Fruit fly (Drosophila melanogaster) whole organism, pupa: Measurements from ENCODE around the gene HLH3B.

Experiments
- CG17806 ChIP-seq: fragments of 200-800 bp; sonication (Bioruptor generic); optimal IDR thresholded peaks from 2 replicates; lab custom pipeline; 2018; ENCODE audit warnings: missing biosample characterization, mild to moderate bottlenecking, missing genetic modification characterization, moderate library complexity
- CG9948 ChIP-seq: fragments of 200-800 bp; sonication (Bioruptor generic); optimal IDR thresholded peaks from 2 replicates; lab custom pipeline; 2018; ENCODE audit warnings: missing biosample characterization, mild to moderate bottlenecking, missing genetic modification characterization, moderate library complexity
- D1 ChIP-seq: fragments of 200-800 bp; sonication (Bioruptor generic); optimal IDR thresholded peaks from 2 replicates; lab custom pipeline; 2018; ENCODE audit warnings: missing biosample characterization, mild to moderate bottlenecking, missing genetic modification characterization, moderate library complexity
- EcR ChIP-seq: fragments of 200-800 bp; sonication (Bioruptor generic); optimal IDR thresholded peaks from 3 replicates; lab custom pipeline; 2019; ENCODE audit warnings: missing biosample characterization, missing genetic modification characterization, mild to moderate bottlenecking, moderate library complexity, missing genetic modification reagents
- Ets98B ChIP-seq: fragments of 200-800 bp; sonication (Bioruptor generic); IDR thresholded peaks from 2 replicates; pipeline ENCODE4 v1.3.6; 2022; ENCODE audit warnings: missing biosample characterization, missing genetic modification characterization

- peak; percentile 91 for TF ChIP-seq CG17806 (tag; lab: Kevin White, UChicago)
- TF ChIP-seq CG9948 (tag; lab: Kevin White, UChicago): peak; percentile 89
- peak; percentile 49 for TF ChIP-seq EcR
- peak; percentile 91 for TF ChIP-seq Ets98B (GFP tag; lab: Robert Waterston, UW)
- TF ChIP-seq D1: peak; percentile 80
Observed at dm6 chrX:2647472-2647883, 34.0 kb downstream of the HLH3B start.
